ENCODE assay signal across 1 fruit fly cellular context in genomic region chrX:8896080-8896479, dm6.
TF ChIP-seq lines count a peak whose summit lies in the region.

No protein-coding gene starts in this region.

TF ChIP-seq in whole organism, embryonic, 481 proteins besides CTCF, POLR2A, EP300 and RAD21 (continued from another document):
- TF ChIP-seq Mes4 (GFP tag; optimal IDR thresholded peaks at IDR 0.05; lab: Kevin White, UChicago) (peak; percentile 30), ranshi (GFP tag; IDR thresholded peaks at IDR 0.05; lab: Robert Waterston, UW) (peak; percentile 93), danr (GFP tag; IDR thresholded peaks at IDR 0.05; lab: Robert Waterston, UW) (peak; percentile 94), CG16815 (GFP tag; optimal IDR thresholded peaks at IDR 0.05; lab: Kevin White, UChicago) (peak; percentile 91), z (GFP tag; IDR thresholded peaks at IDR 0.05; lab: Robert Waterston, UW) (peak; percentile 70; the same call in 2 of the 3 replicates), grau (tag; optimal IDR thresholded peaks at IDR 0.05; lab: Kevin White, UChicago) (peak; percentile 93), pho (GFP tag; optimal IDR thresholded peaks at IDR 0.05; lab: Kevin White, UChicago) (peak; percentile 63), btn (GFP tag; optimal IDR thresholded peaks at IDR 0.05; lab: Kevin White, UChicago) (peak; percentile 15), Atf3 (GFP tag; optimal IDR thresholded peaks at IDR 0.05; lab: Kevin White, UChicago) (peak; percentile 68), p53 (GFP tag; optimal IDR thresholded peaks at IDR 0.05; lab: Kevin White, UChicago) (no peak), MBD-R2 (GFP tag; IDR thresholded peaks at IDR 0.05; lab: Robert Waterston, UW) (peak; percentile 90), CG14014 (GFP tag; IDR thresholded peaks at IDR 0.05; lab: Robert Waterston, UW) (peak; percentile 96), ci (GFP tag; IDR thresholded peaks at IDR 0.05; lab: Robert Waterston, UW) (peak; percentile 99), klu (GFP tag; IDR thresholded peaks at IDR 0.05; lab: Robert Waterston, UW) (peak; percentile 89), CG13894 (tag; optimal IDR thresholded peaks at IDR 0.05; lab: Kevin White, UChicago) (peak; percentile 82), CG9215 (GFP tag; IDR thresholded peaks at IDR 0.05; lab: Robert Waterston, UW) (peak; percentile 89), MTF-1 (GFP tag; optimal IDR thresholded peaks at IDR 0.05; lab: Kevin White, UChicago; ENCODE audit: borderline replicate concordance) (peak; percentile 89), CG5180 (GFP tag; optimal IDR thresholded peaks at IDR 0.05; lab: Kevin White, UChicago) (peak; percentile 85), Nf-YA (GFP tag; IDR thresholded peaks at IDR 0.05; lab: Robert Waterston, UW) (peak; percentile 93), Taf1 (GFP tag; IDR thresholded peaks at IDR 0.05; lab: Robert Waterston, UW) (peak; percentile 90), sqz (GFP tag; optimal IDR thresholded peaks at IDR 0.05; lab: Kevin White, UChicago) (peak; percentile 87), CG17568 (GFP tag; optimal IDR thresholded peaks at IDR 0.05; lab: Kevin White, UChicago) (peak; percentile 89), CG2129 (GFP tag; IDR thresholded peaks at IDR 0.05; lab: Robert Waterston, UW; ENCODE audit: partially characterized antibody) (no peak), HHEX (GFP tag; optimal IDR thresholded peaks at IDR 0.05; lab: Kevin White, UChicago) (peak; percentile 95), ab (GFP tag; optimal IDR thresholded peaks at IDR 0.05; lab: Kevin White, UChicago) (peak; percentile 23), CG18764 (GFP tag; optimal IDR thresholded peaks at IDR 0.05; lab: Kevin White, UChicago) (peak; percentile 86), Sry-β (GFP tag; optimal IDR thresholded peaks at IDR 0.05; lab: Kevin White, UChicago) (no peak), Fer2 (tag; optimal IDR thresholded peaks at IDR 0.05; lab: Kevin White, UChicago) (peak; percentile 69), CG14050 (GFP tag; IDR thresholded peaks at IDR 0.05; lab: Robert Waterston, UW) (peak; percentile 93), Hmr (GFP tag; optimal IDR thresholded peaks at IDR 0.05; lab: Kevin White, UChicago) (peak; percentile 94), Hmx (GFP tag; optimal IDR thresholded peaks at IDR 0.05; lab: Kevin White, UChicago) (peak; percentile 76), crc (GFP tag; optimal IDR thresholded peaks at IDR 0.05; lab: Kevin White, UChicago) (peak; percentile 9), caup (GFP tag; optimal IDR thresholded peaks at IDR 0.05; lab: Kevin White, UChicago; ENCODE audit: severe bottlenecking) (peak; percentile 94), CG11247 (GFP tag; IDR thresholded peaks at IDR 0.05; lab: Robert Waterston, UW) (peak; percentile 95), vfl (GFP tag; optimal IDR thresholded peaks at IDR 0.05; lab: Kevin White, UChicago) (peak; percentile 68), Lhr (GFP tag; optimal IDR thresholded peaks at IDR 0.05; lab: Kevin White, UChicago) (peak; percentile 80), Usf (GFP tag; optimal IDR thresholded peaks at IDR 0.05; lab: Kevin White, UChicago) (peak; percentile 86), CG9609 (GFP tag; optimal IDR thresholded peaks at IDR 0.05; lab: Kevin White, UChicago) (peak; percentile 57), tx (GFP tag; optimal IDR thresholded peaks at IDR 0.05; lab: Kevin White, UChicago) (peak; percentile 76), aop (GFP tag; IDR thresholded peaks at IDR 0.05; lab: Robert Waterston, UW) (peak; percentile 79), CG9932 (GFP tag; IDR thresholded peaks at IDR 0.05; lab: Robert Waterston, UW) (peak; percentile 96), CG11560 (tag; IDR thresholded peaks at IDR 0.05; lab: Robert Waterston, UW) (peak; percentile 85), CG9817 (tag; optimal IDR thresholded peaks at IDR 0.05; lab: Kevin White, UChicago) (peak; percentile 91), prd (optimal IDR thresholded peaks at IDR 0.05; lab: Kevin White, UChicago) (no peak), prd (GFP tag; IDR thresholded peaks at IDR 0.05; lab: Robert Waterston, UW) (peak; percentile 98), D19A (tag; optimal IDR thresholded peaks at IDR 0.05; lab: Kevin White, UChicago) (peak; percentile 92), jing (GFP tag; optimal IDR thresholded peaks at IDR 0.05; lab: Kevin White, UChicago) (peak; percentile 93), pum (GFP tag; optimal IDR thresholded peaks at IDR 0.05; lab: Kevin White, UChicago) (peak; percentile 62), Doc3 (GFP tag; IDR thresholded peaks at IDR 0.05; lab: Robert Waterston, UW; ENCODE audit: partially characterized antibody) (no peak), hth (optimal IDR thresholded peaks at IDR 0.05; lab: Kevin White, UChicago) (no peak), Ets97D (GFP tag; optimal IDR thresholded peaks at IDR 0.05; lab: Kevin White, UChicago) (peak; percentile 29), jigr1 (GFP tag; IDR thresholded peaks at IDR 0.05; lab: Robert Waterston, UW) (peak; percentile 88), Scr (GFP tag; IDR thresholded peaks at IDR 0.05; lab: Robert Waterston, UW; ENCODE audit: partially characterized antibody) (no peak), unc-4 (GFP tag; IDR thresholded peaks at IDR 0.05; lab: Robert Waterston, UW; ENCODE audit: partially characterized antibody) (no peak), CG12659 (GFP tag; optimal IDR thresholded peaks at IDR 0.05; lab: Kevin White, UChicago) (peak; percentile 95), H15 (GFP tag; IDR thresholded peaks at IDR 0.05; lab: Robert Waterston, UW) (peak; percentile 95), CG11504 (tag; optimal IDR thresholded peaks at IDR 0.05; lab: Kevin White, UChicago) (peak; percentile 95), Rfx (GFP tag; IDR thresholded peaks at IDR 0.05; lab: Robert Waterston, UW) (peak; percentile 98), CG4820 (GFP tag; optimal IDR thresholded peaks at IDR 0.05; lab: Kevin White, UChicago) (peak; percentile 90), B-H2 (GFP tag; optimal IDR thresholded peaks at IDR 0.05; lab: Kevin White, UChicago) (peak; percentile 41), cas (GFP tag; IDR thresholded peaks at IDR 0.05; lab: Robert Waterston, UW) (peak; percentile 86), pnt (GFP tag; optimal IDR thresholded peaks at IDR 0.05; lab: Kevin White, UChicago) (peak; percentile 71), eve (GFP tag; optimal IDR thresholded peaks at IDR 0.05; lab: Kevin White, UChicago) (peak in 1 of 2 experiments; percentile 93), Mrtf (GFP tag; IDR thresholded peaks at IDR 0.05; lab: Robert Waterston, UW) (peak; percentile 96), cg (GFP tag; optimal IDR thresholded peaks at IDR 0.05; lab: Kevin White, UChicago) (no peak), peb (GFP tag; IDR thresholded peaks at IDR 0.05; lab: Robert Waterston, UW) (peak; percentile 89), CG34422 (GFP tag; IDR thresholded peaks at IDR 0.05; lab: Robert Waterston, UW) (peak; percentile 96), vnd (GFP tag; IDR thresholded peaks at IDR 0.05; lab: Robert Waterston, UW; ENCODE audit: partially characterized antibody) (no peak), abd-A (tag; optimal IDR thresholded peaks at IDR 0.05; lab: Kevin White, UChicago) (peak; percentile 41), CG18599 (GFP tag; optimal IDR thresholded peaks at IDR 0.05; lab: Kevin White, UChicago) (peak; percentile 91), slou (GFP tag; optimal IDR thresholded peaks at IDR 0.05; lab: Kevin White, UChicago) (peak; percentile 85), CG18619 (GFP tag; optimal IDR thresholded peaks at IDR 0.05; lab: Kevin White, UChicago) (peak; percentile 90), CG11085 (GFP tag; IDR thresholded peaks at IDR 0.05; lab: Robert Waterston, UW) (peak; percentile 94), CG13424 (tag; optimal IDR thresholded peaks at IDR 0.05; lab: Kevin White, UChicago) (peak; percentile 95), zfh1 (GFP tag; IDR thresholded peaks at IDR 0.05; lab: Robert Waterston, UW) (peak; percentile 97), CG6765 (GFP tag; optimal IDR thresholded peaks at IDR 0.05; lab: Kevin White, UChicago) (peak; percentile 75), GATAe (GFP tag; conservative IDR thresholded peaks at IDR 0.05; lab: Robert Waterston, UW) (peak; percentile 70), Eip74EF (GFP tag; optimal IDR thresholded peaks at IDR 0.05; lab: Kevin White, UChicago) (peak in 1 of 2 experiments; percentile 88), Sry-δ (GFP tag; optimal IDR thresholded peaks at IDR 0.05; lab: Kevin White, UChicago) (no peak), jumu (GFP tag; optimal IDR thresholded peaks at IDR 0.05; lab: Kevin White, UChicago) (peak; percentile 20), NfI (GFP tag; optimal IDR thresholded peaks at IDR 0.05; lab: Kevin White, UChicago) (peak; percentile 93), Spps (tag; optimal IDR thresholded peaks at IDR 0.05; lab: Kevin White, UChicago) (peak; percentile 78), CG7372 (GFP tag; IDR thresholded peaks at IDR 0.05; lab: Robert Waterston, UW) (peak; percentile 94), CG14710 (tag; optimal IDR thresholded peaks at IDR 0.05; lab: Kevin White, UChicago) (peak; percentile 87), Lpt (GFP tag; optimal IDR thresholded peaks at IDR 0.05; lab: Kevin White, UChicago) (no peak), zen (tag; optimal IDR thresholded peaks at IDR 0.05; lab: Kevin White, UChicago) (peak; percentile 90), Dip2 (GFP tag; IDR thresholded peaks at IDR 0.05; lab: Robert Waterston, UW) (peak; percentile 55), Deaf1 (tag; optimal IDR thresholded peaks at IDR 0.05; lab: Kevin White, UChicago) (peak; percentile 70), yki (optimal IDR thresholded peaks at IDR 0.05; lab: Kevin White, UChicago) (no peak), HLH4C (GFP tag; IDR thresholded peaks at IDR 0.05; lab: Robert Waterston, UW; ENCODE audit: partially characterized antibody) (no peak), CG4360 (GFP tag; IDR thresholded peaks at IDR 0.05; lab: Robert Waterston, UW) (peak; percentile 82), run (tag; optimal IDR thresholded peaks at IDR 0.05; lab: Kevin White, UChicago) (peak; percentile 90), trh (GFP tag; optimal IDR thresholded peaks at IDR 0.05; lab: Kevin White, UChicago) (peak; percentile 92), Hr39 (optimal IDR thresholded peaks at IDR 0.05; lab: Kevin White, UChicago) (no peak), sens (GFP tag; lab: Kevin White, UChicago) (peak; percentile 96), CG32767 (GFP tag; IDR thresholded peaks at IDR 0.05; lab: Robert Waterston, UW) (peak; percentile 93), CG2202 (tag; optimal IDR thresholded peaks at IDR 0.05; lab: Kevin White, UChicago) (peak; percentile 84), CG6272 (GFP tag; IDR thresholded peaks at IDR 0.05; lab: Robert Waterston, UW) (peak; percentile 91), gcm (GFP tag; optimal IDR thresholded peaks at IDR 0.05; lab: Kevin White, UChicago) (peak; percentile 90), Nf-YC (tag; optimal IDR thresholded peaks at IDR 0.05; lab: Kevin White, UChicago) (peak; percentile 66), CG31441 (GFP tag; IDR thresholded peaks at IDR 0.05; lab: Robert Waterston, UW) (peak; percentile 96), lab (GFP tag; optimal IDR thresholded peaks at IDR 0.05; lab: Kevin White, UChicago) (peak; percentile 97), CG14441 (GFP tag; IDR thresholded peaks at IDR 0.05; lab: Robert Waterston, UW) (peak; percentile 97), slbo (GFP tag; IDR thresholded peaks at IDR 0.05; lab: Robert Waterston, UW) (peak; percentile 98), CG7987 (GFP tag; optimal IDR thresholded peaks at IDR 0.05; lab: Kevin White, UChicago) (peak; percentile 83), CG10267 (tag; optimal IDR thresholded peaks at IDR 0.05; lab: Kevin White, UChicago) (peak; percentile 85), dimm (GFP tag; IDR thresholded peaks at IDR 0.05; lab: Robert Waterston, UW) (peak; percentile 91), CG7963 (GFP tag; IDR thresholded peaks at IDR 0.05; lab: Robert Waterston, UW; ENCODE audit: partially characterized antibody) (no peak), tio (GFP tag; optimal IDR thresholded peaks at IDR 0.05; lab: Kevin White, UChicago) (peak; percentile 86), CG31224 (GFP tag; IDR thresholded peaks at IDR 0.05; lab: Robert Waterston, UW) (peak; percentile 90)
TF ChIP-seq in whole organism, embryonic: peak in this region for 411.
